Fruit fly (Drosophila melanogaster) whole organism, embryonic: Measurements from ENCODE around the gene Hacd1.
A peak's percentile ranks its signal among the peaks of the same experiment; 100 is the strongest.

ENCODE experiments used
- Atf6 ChIP-seq: fragments of 200-800 bp; sonication (Bioruptor generic); IDR thresholded peaks from 2 replicates; pipeline ENCODE4 v1.3.6; 2022; ENCODE audit warnings: missing biosample characterization, missing genetic modification characterization
- Blimp-1 ChIP-seq: fragments of 200-800 bp; sonication (Bioruptor generic); optimal IDR thresholded peaks from 3 replicates; lab custom pipeline; 2018; ENCODE audit warnings: missing biosample characterization, missing genetic modification characterization, mild to moderate bottlenecking, moderate library complexity, missing genetic modification reagents
- C15 ChIP-seq: fragments of 200-800 bp; sonication (Bioruptor generic); IDR thresholded peaks from 3 replicates; pipeline ENCODE4 v1.3.6; 2022; ENCODE audit warnings: missing biosample characterization, missing genetic modification characterization
- CG10462 ChIP-seq: fragments of 200-800 bp; sonication (Bioruptor generic); optimal IDR thresholded peaks from 2 replicates; lab custom pipeline; 2016; ENCODE audit warnings: missing biosample characterization, missing genetic modification characterization
- CG11398 ChIP-seq: fragments of 200-800 bp; sonication (Bioruptor generic); optimal IDR thresholded peaks from 2 replicates; lab custom pipeline; 2016; ENCODE audit warnings: missing biosample characterization, missing genetic modification characterization
- CG11456 ChIP-seq: fragments of 200-800 bp; sonication (Bioruptor generic); IDR thresholded peaks from 3 replicates; pipeline ENCODE4 v1.3.6; 2022; ENCODE audit warnings: missing biosample characterization, missing genetic modification characterization
- CG11504 ChIP-seq: fragments of 200-800 bp; sonication (Bioruptor generic); optimal IDR thresholded peaks from 3 replicates; lab custom pipeline; 2019; ENCODE audit warnings: missing biosample characterization, mild to moderate bottlenecking, missing genetic modification characterization, moderate library complexity
- CG14710 ChIP-seq: fragments of 200-800 bp; sonication (Bioruptor generic); optimal IDR thresholded peaks from 3 replicates; lab custom pipeline; 2019; ENCODE audit warnings: missing biosample characterization, mild to moderate bottlenecking, missing genetic modification characterization, moderate library complexity
- CG17802 ChIP-seq: fragments of 200-800 bp; sonication (Bioruptor generic); optimal IDR thresholded peaks from 2 replicates; lab custom pipeline; 2018; ENCODE audit warnings: missing biosample characterization, mild to moderate bottlenecking, missing genetic modification characterization, moderate library complexity
- CG17912 ChIP-seq: fragments of 200-800 bp; sonication (Bioruptor generic); optimal IDR thresholded peaks from 2 replicates; lab custom pipeline; 2018; ENCODE audit warnings: missing biosample characterization, mild to moderate bottlenecking, missing genetic modification characterization
- CG2712 ChIP-seq: fragments of 200-800 bp; optimal IDR thresholded peaks from 3 replicates; lab custom pipeline; 2019; ENCODE audit warnings: missing biosample characterization, mild to moderate bottlenecking, missing genetic modification characterization, moderate library complexity
- CG32772 ChIP-seq: fragments of 200-800 bp; sonication (Bioruptor generic); IDR thresholded peaks from 2 replicates; pipeline ENCODE4 v1.3.6; 2022; ENCODE audit warnings: missing biosample characterization, missing genetic modification characterization
- CG33557 ChIP-seq: fragments of 200-800 bp; sonication (Bioruptor generic); optimal IDR thresholded peaks from 2 replicates; lab custom pipeline; 2019; ENCODE audit warnings: missing biosample characterization, mild to moderate bottlenecking, missing genetic modification characterization, moderate library complexity
- CG34376 ChIP-seq: fragments of 200-800 bp; sonication (Bioruptor generic); optimal IDR thresholded peaks from 2 replicates; lab custom pipeline; 2018; ENCODE audit warnings: missing biosample characterization, mild to moderate bottlenecking, missing genetic modification characterization
- CG4360 ChIP-seq: fragments of 200-800 bp; sonication (Bioruptor generic); IDR thresholded peaks from 2 replicates; pipeline ENCODE4 v1.3.6; 2022; ENCODE audit warnings: missing biosample characterization, missing genetic modification characterization
- CG4707 ChIP-seq: fragments of 200-800 bp; sonication (Bioruptor generic); optimal IDR thresholded peaks from 2 replicates; lab custom pipeline; 2018; ENCODE audit warnings: missing biosample characterization, mild to moderate bottlenecking, missing genetic modification characterization, moderate library complexity
- CG7372 ChIP-seq: fragments of 200-800 bp; sonication (Bioruptor generic); IDR thresholded peaks from 2 replicates; pipeline ENCODE4 v1.3.6; 2022; ENCODE audit warnings: missing biosample characterization, missing genetic modification characterization
- CoRest ChIP-seq: fragments of 200-800 bp; sonication (Bioruptor generic); optimal IDR thresholded peaks from 3 replicates; lab custom pipeline; 2018; ENCODE audit warnings: missing biosample characterization, mild to moderate bottlenecking, missing genetic modification characterization, moderate library complexity
- Dfd ChIP-seq, 2 experiments: fragments of >200 bp; optimal IDR thresholded peaks; 2 replicates each; lab custom pipeline; 2017; ENCODE audit warnings: missing biosample characterization in 2 of 2, missing genetic modification characterization in 2 of 2
- Neu2 ChIP-seq: fragments of 200-800 bp; sonication (Bioruptor generic); optimal IDR thresholded peaks from 3 replicates; lab custom pipeline; 2016; ENCODE audit warnings: missing biosample characterization, missing genetic modification characterization, borderline replicate concordance
- Oli ChIP-seq: fragments of 200-800 bp; sonication (Bioruptor generic); optimal IDR thresholded peaks from 2 replicates; lab custom pipeline; 2018; ENCODE audit warnings: missing biosample characterization, mild to moderate bottlenecking, missing genetic modification characterization, moderate library complexity
- Opbp ChIP-seq: fragments of 200-800 bp; sonication (Bioruptor generic); IDR thresholded peaks from 3 replicates; pipeline ENCODE4 v1.3.6; 2022; ENCODE audit warnings: missing biosample characterization, missing genetic modification characterization; ENCODE audit not compliant: partially characterized antibody
- Ptx1 ChIP-seq: fragments of 200-800 bp; sonication (Bioruptor generic); IDR thresholded peaks from 2 replicates; pipeline ENCODE4 v1.3.6; 2022; ENCODE audit warnings: missing biosample characterization, missing genetic modification characterization
- Rx ChIP-seq: fragments of 200-800 bp; sonication (Bioruptor generic); IDR thresholded peaks from 2 replicates; pipeline ENCODE4 v1.3.6; 2022; ENCODE audit warnings: missing biosample characterization, missing genetic modification characterization
- Stat92E ChIP-seq, 3 experiments: fragments of >200 bp in 2 of 3; fragments of 200-800 bp in 1 of 3; sonication (Bioruptor generic) in 1 of 3; optimal IDR thresholded peaks; 2 replicates each; lab custom pipeline; 2017 to 2019; ENCODE audit warnings: missing biosample characterization in 3 of 3, missing genetic modification characterization in 3 of 3, mild to moderate bottlenecking in 1 of 3, moderate library complexity in 1 of 3
- abd-A ChIP-seq: fragments of 200-800 bp; sonication (Bioruptor generic); optimal IDR thresholded peaks from 3 replicates; lab custom pipeline; 2019; ENCODE audit warnings: missing biosample characterization, mild to moderate bottlenecking, missing genetic modification characterization, moderate library complexity
- amos ChIP-seq: fragments of 200-800 bp; sonication (Bioruptor generic); IDR thresholded peaks from 2 replicates; pipeline ENCODE4 v1.3.6; 2022; ENCODE audit warnings: missing biosample characterization, missing genetic modification characterization; ENCODE audit not compliant: partially characterized antibody
- az2 ChIP-seq: fragments of 200-800 bp; sonication (Bioruptor generic); optimal IDR thresholded peaks from 3 replicates; lab custom pipeline; 2016; ENCODE audit warnings: missing biosample characterization, missing genetic modification characterization
- caup ChIP-seq: fragments of 200-800 bp; sonication (Bioruptor generic); optimal IDR thresholded peaks from 3 replicates; lab custom pipeline; 2017; ENCODE audit warnings: missing biosample characterization, mild to moderate bottlenecking, missing genetic modification characterization, moderate library complexity; ENCODE audit not compliant: severe bottlenecking
- crol ChIP-seq: fragments of 200-800 bp; sonication (Bioruptor generic); IDR thresholded peaks from 2 replicates; pipeline ENCODE4 v1.3.6; 2022; ENCODE audit warnings: missing biosample characterization, missing genetic modification characterization
- exex ChIP-seq: fragments of 200-800 bp; sonication (Bioruptor generic); optimal IDR thresholded peaks from 4 replicates; lab custom pipeline; 2018; ENCODE audit warnings: missing biosample characterization, mild to moderate bottlenecking, missing genetic modification characterization, moderate library complexity
- eyg ChIP-seq: fragments of 200-800 bp; sonication (Bioruptor generic); optimal IDR thresholded peaks from 3 replicates; lab custom pipeline; 2016; ENCODE audit warnings: missing biosample characterization, missing genetic modification characterization
- fd102C ChIP-seq: fragments of 200-800 bp; sonication (Bioruptor generic); optimal IDR thresholded peaks from 2 replicates; lab custom pipeline; 2018; ENCODE audit warnings: missing biosample characterization, mild to moderate bottlenecking, missing genetic modification characterization, moderate library complexity
- h ChIP-seq: fragments of >200 bp; optimal IDR thresholded peaks from 2 replicates; lab custom pipeline; 2017
- jing ChIP-seq: fragments of 200-800 bp; sonication (Bioruptor generic); optimal IDR thresholded peaks from 2 replicates; lab custom pipeline; 2018; ENCODE audit warnings: missing biosample characterization, mild to moderate bottlenecking, missing genetic modification characterization
- lilli ChIP-seq: fragments of 200-800 bp; sonication (Bioruptor generic); optimal IDR thresholded peaks from 3 replicates; lab custom pipeline; 2016; ENCODE audit warnings: missing biosample characterization, missing genetic modification characterization
- lmd ChIP-seq: fragments of 200-800 bp; sonication (Bioruptor generic); IDR thresholded peaks from 2 replicates; pipeline ENCODE4 v1.3.6; 2022; ENCODE audit warnings: missing biosample characterization, missing genetic modification characterization
- mld ChIP-seq: fragments of 200-800 bp; sonication (Bioruptor generic); IDR thresholded peaks from 3 replicates; pipeline ENCODE4 v1.3.6; 2022; ENCODE audit warnings: missing biosample characterization, missing genetic modification characterization; ENCODE audit not compliant: partially characterized antibody
- pnt ChIP-seq: fragments of 200-800 bp; sonication (Bioruptor generic); optimal IDR thresholded peaks from 3 replicates; lab custom pipeline; 2016; ENCODE audit warnings: missing biosample characterization, missing genetic modification characterization
- repo ChIP-seq: fragments of 200-800 bp; sonication (Bioruptor generic); optimal IDR thresholded peaks from 2 replicates; lab custom pipeline; 2016; ENCODE audit warnings: missing biosample characterization, missing genetic modification characterization
- shn ChIP-seq: fragments of 200-800 bp; sonication (Bioruptor generic); optimal IDR thresholded peaks from 3 replicates; lab custom pipeline; 2016; ENCODE audit warnings: missing biosample characterization, missing genetic modification characterization
- tll ChIP-seq, 2 experiments: fragments of 200-800 bp in 1 of 2; fragments of >200 bp in 1 of 2; sonication (Bioruptor generic) in 1 of 2; optimal IDR thresholded peaks; 2 replicates each; lab custom pipeline; 2017 to 2019; ENCODE audit warnings: missing biosample characterization in 2 of 2, missing genetic modification characterization in 2 of 2, mild to moderate bottlenecking in 1 of 2, moderate library complexity in 1 of 2
- tx ChIP-seq: fragments of 200-800 bp; sonication (Bioruptor generic); optimal IDR thresholded peaks from 2 replicates; lab custom pipeline; 2016; ENCODE audit warnings: missing biosample characterization, missing genetic modification characterization

Hacd1 gene

DNA sequence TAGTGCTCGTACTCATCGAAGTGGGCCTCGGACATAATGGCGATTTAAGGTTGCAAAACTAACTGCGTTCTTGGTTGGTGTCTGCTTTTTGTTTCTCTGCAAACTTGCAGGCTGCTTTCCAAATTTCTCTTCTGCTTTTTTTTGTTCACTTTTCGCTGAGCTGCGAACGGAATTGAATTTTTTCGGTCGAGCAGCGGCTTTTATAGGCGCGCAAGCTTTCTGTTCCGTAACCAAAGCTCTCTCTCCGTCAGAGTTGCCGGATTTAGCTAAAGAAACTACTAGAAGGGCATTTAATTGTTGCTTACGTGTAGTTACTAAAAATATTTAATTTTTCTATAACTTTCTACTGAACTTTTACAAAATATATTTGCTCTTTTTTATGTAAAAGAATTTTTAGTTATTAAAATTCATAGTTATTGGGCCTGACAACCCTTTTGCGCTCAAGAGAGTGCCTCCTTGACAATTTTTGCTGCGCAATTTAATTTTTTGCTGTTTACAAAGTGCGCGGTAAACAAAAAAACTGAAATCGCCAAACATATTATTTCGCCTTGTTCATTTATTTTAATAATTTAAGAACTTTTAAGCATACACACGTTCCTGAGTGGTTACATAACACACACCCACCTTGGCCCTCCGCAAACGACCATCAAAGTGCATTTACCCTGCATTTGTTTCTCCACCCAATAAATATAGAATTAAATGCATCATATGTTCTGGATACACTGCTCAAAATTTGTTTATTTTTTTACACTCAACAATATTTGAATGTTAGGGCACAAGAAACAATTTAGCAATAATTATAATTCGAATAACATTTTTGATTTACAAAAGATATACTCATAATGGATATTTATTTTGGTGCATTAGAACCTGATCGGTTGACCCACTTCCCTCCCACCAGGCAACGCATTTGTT is 44.1 kb upstream of the Hacd1 start, which contains the start of gene CG6770 (continued):
- TF ChIP-seq CG11504 (tag; lab: Kevin White, UChicago) = peak; percentile 86
- TF ChIP-seq lmd (GFP tag; lab: Robert Waterston, UW) = peak; percentile 80

- TF ChIP-seq Stat92E (GFP tag; optimal IDR thresholded peaks at IDR 0.05; lab: Kevin White, UChicago) (no peak), crol (GFP tag; lab: Robert Waterston, UW) (0 out of 2 replicates have a peak, but pooled peaks have one; percentile 39), CG4360 (GFP tag; lab: Robert Waterston, UW) (peak; percentile 65)
These were observed 43.5 kb upstream of the Hacd1 start for dm6 chr2L:12045578-12045940.

DNA sequence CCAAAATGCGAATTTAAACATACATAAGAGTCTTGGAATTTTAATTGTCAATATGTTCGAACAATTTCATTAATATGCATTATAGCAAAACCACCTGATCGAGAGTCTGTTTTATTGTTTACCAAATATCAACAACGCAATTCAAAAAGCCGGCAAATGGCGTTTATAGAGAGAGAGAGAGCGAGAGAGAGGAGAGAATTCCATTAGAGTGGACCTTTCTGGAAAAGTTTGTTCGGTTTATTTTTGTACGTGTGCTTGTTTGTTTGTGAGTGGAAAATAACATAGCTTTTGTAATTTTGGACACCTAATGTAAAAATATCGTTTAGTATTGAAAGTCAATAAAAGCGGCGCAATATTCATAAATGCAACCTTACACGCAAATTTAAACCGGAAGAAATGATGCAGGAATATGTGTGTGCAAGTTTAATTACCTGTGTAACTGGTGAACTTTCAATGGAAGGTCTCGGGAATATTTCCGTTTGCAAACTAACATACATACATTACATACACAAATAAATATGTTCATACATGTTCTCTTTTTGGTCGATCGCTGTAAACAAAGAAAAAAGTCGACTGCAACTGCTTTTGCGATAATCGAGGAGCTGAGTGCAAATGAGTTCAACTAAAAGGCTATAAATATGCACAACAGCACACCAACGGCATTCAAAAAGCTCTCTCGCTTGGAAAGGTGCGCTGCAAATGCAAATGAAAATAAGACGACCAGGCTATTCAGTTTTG is 42.7 kb upstream of the Hacd1 start, which contains the start of gene CG6785:
CG6785 (minus strand) TSS at position 588 of the 738 bp plus-strand sequence.
- TF ChIP-seq CoRest (tag; lab: Kevin White, UChicago) (peak; percentile 70), lilli (GFP tag; lab: Kevin White, UChicago) (peak; percentile 56), CG11456 (peak; percentile 65; the same call in 2 of the 3 replicates), amos (no peak; the same call in 1 of the 2 replicates), fd102C (GFP tag; lab: Kevin White, UChicago) (peak; percentile 70), eyg (GFP tag; lab: Kevin White, UChicago) (peak; percentile 90), tll (GFP tag; optimal IDR thresholded peaks at IDR 0.05; lab: Kevin White, UChicago) (no peak), C15 (GFP tag; lab: Robert Waterston, UW) (no peak), caup (GFP tag; lab: Kevin White, UChicago) (peak; percentile 90), Neu2 (GFP tag; lab: Kevin White, UChicago) (no peak), az2 (GFP tag; lab: Kevin White, UChicago) (peak; percentile 72), h (lab: Kevin White, UChicago) (no peak), tx (GFP tag; lab: Kevin White, UChicago) (peak; percentile 69), CG11398 (peak; percentile 94), mld (no peak), CG4707 (GFP tag; lab: Kevin White, UChicago) (peak; percentile 95), CG2712 (tag; lab: Kevin White, UChicago) (peak; percentile 70), abd-A (tag; lab: Kevin White, UChicago) (peak; percentile 89), CG32772 (GFP tag; lab: Robert Waterston, UW) (no peak), jing (GFP tag; lab: Kevin White, UChicago) (peak; percentile 27), CG17802 (tag; lab: Kevin White, UChicago) (peak; percentile 24), CG14710 (tag; lab: Kevin White, UChicago) (peak; percentile 73), Atf6 (GFP tag; lab: Robert Waterston, UW) (peak; percentile 72), Ptx1 (GFP tag; lab: Robert Waterston, UW) (no peak), Dfd (GFP tag; optimal IDR thresholded peaks at IDR 0.05; lab: Kevin White, UChicago) (no peak), pnt (peak; percentile 74), exex (peak; percentile 70), CG34376 (GFP tag; lab: Kevin White, UChicago) (peak; percentile 91), CG33557 (peak; percentile 91), Blimp-1 (GFP tag; lab: Kevin White, UChicago) (peak; percentile 72), CG10462 (GFP tag; lab: Kevin White, UChicago) (peak; percentile 70), CG7372 (GFP tag; lab: Robert Waterston, UW) (no peak), shn (GFP tag; lab: Kevin White, UChicago) (peak; percentile 68), Opbp (GFP tag; lab: Robert Waterston, UW) (no peak), Oli (tag; lab: Kevin White, UChicago) (peak; percentile 65), CG17912 (peak; percentile 96), repo (GFP tag; lab: Kevin White, UChicago) (peak; percentile 81), Rx (GFP tag; lab: Robert Waterston, UW) (no peak)
